Worm (Caenorhabditis elegans) whole organism, young adult: ENCODE measurements around the gene T02B11.6.

Experiments used
- F57C9.4 ChIP-seq: sonication (generic microtip); optimal IDR thresholded peaks from 2 replicates; lab custom pipeline; 2017; ENCODE audit warnings: mild to moderate bottlenecking, missing genetic modification characterization, missing compliant biosample characterization
- attf-6 ChIP-seq: fragments of 200-800 bp; sonication (Bioruptor generic); IDR thresholded peaks from 2 replicates; pipeline ENCODE4 v1.3.6; 2022; ENCODE audit warnings: missing genetic modification reagents, missing genetic modification characterization, missing compliant biosample characterization
- ceh-79 ChIP-seq: sonication (generic microtip); optimal IDR thresholded peaks from 2 replicates; lab custom pipeline; 2017; ENCODE audit warnings: mild to moderate bottlenecking, missing genetic modification characterization, missing compliant biosample characterization
- die-1 ChIP-seq: sonication (generic microtip); optimal IDR thresholded peaks from 2 replicates; lab custom pipeline; 2016; ENCODE audit warnings: missing genotype, mild to moderate bottlenecking, missing genetic modification characterization, missing compliant biosample characterization
- nfya-1 ChIP-seq: sonication (generic microtip); optimal IDR thresholded peaks from 2 replicates; lab custom pipeline; 2017; ENCODE audit warnings: antibody characterized with exemption, missing compliant biosample characterization, missing genetic modification characterization, borderline replicate concordance; ENCODE audit not compliant: insufficient read depth
- sea-2 ChIP-seq: fragments of 200-800 bp; sonication (Bioruptor generic); IDR thresholded peaks from 2 replicates; pipeline ENCODE4 v1.3.6; 2022; ENCODE audit warnings: missing genetic modification characterization, missing compliant biosample characterization
- snpc-4 ChIP-seq, 5 experiments: fragments of 150-350 bp in 1 of 5; sonication (generic microtip) in 4 of 5; optimal IDR thresholded peaks; 2 replicates each; lab custom pipeline; 2014 to 2018; ENCODE audit warnings: missing genetic modification characterization in 5 of 5, missing biosample characterization in 3 of 5, antibody characterized with exemption in 2 of 5, mild to moderate bottlenecking in 2 of 5, missing compliant biosample characterization in 2 of 5, missing genotype in 2 of 5, moderate library complexity in 2 of 5, missing genetic modification reagents in 1 of 5
- unc-62 ChIP-seq: fragments of 150-350 bp; optimal IDR thresholded peaks from 2 replicates; lab custom pipeline; 2014; ENCODE audit warnings: missing biosample characterization, missing genetic modification reagents, missing genetic modification characterization
- ztf-28 ChIP-seq: fragments of 200-800 bp; sonication (Bioruptor generic); IDR thresholded peaks from 2 replicates; pipeline ENCODE4 v1.3.6; 2022; ENCODE audit warnings: missing genetic modification reagents, missing genetic modification characterization, missing compliant biosample characterization
- ztf-3 ChIP-seq: fragments of 200-800 bp; sonication (Bioruptor generic); optimal IDR thresholded peaks from 2 replicates; lab custom pipeline; 2018; ENCODE audit warnings: mild to moderate bottlenecking, missing genetic modification characterization, missing compliant biosample characterization

ce11 chrV:849512-849911 is 39.6 kb downstream of the T02B11.6 start, which contains the start of gene srbc-12:
- no peak for TF ChIP-seq ztf-3 (GFP tag; lab: Kevin White, UChicago)
- TF ChIP-seq ztf-28 = no peak
- TF ChIP-seq F57C9.4 = no peak
- TF ChIP-seq nfya-1 (tag; lab: Kevin White, UChicago) = no peak
- no peak for TF ChIP-seq die-1 (tag; lab: Kevin White, UChicago)
- no peak for TF ChIP-seq snpc-4 (GFP tag; optimal IDR thresholded peaks at IDR 0.05; lab: Kevin White, UChicago)
- no peak for TF ChIP-seq snpc-4 (tag; optimal IDR thresholded peaks at IDR 0.05; lab: Kevin White, UChicago)
- no peak for TF ChIP-seq ceh-79 (tag; lab: Kevin White, UChicago)
- no peak for TF ChIP-seq sea-2 (GFP tag; lab: Robert Waterston, UW)
- TF ChIP-seq attf-6 = no peak
- no peak for TF ChIP-seq unc-62 (GFP tag; lab: Kevin White, UChicago)
